Fruit fly (Drosophila melanogaster): ENCODE data around the gene CG34155.

- no peak for TF ChIP-seq CG8478 (optimal IDR thresholded peaks at IDR 0.05)
- TF ChIP-seq CTCF (optimal IDR thresholded peaks at IDR 0.05) = no peak
Observed at dm6 chr3R:30561207-30561606, 1.2 kb upstream of the CG34155 start.

Data from S2 (cell line).